Worm (Caenorhabditis elegans): ENCODE measurements around the gene selt-1.2.

- TF ChIP-seq egrh-3 (GFP tag; IDR thresholded peaks at IDR 0.05), result no peak
- TF ChIP-seq mes-4 (tag; optimal IDR thresholded peaks at IDR 0.05), result no peak
- TF ChIP-seq hmg-20 (GFP tag; IDR thresholded peaks at IDR 0.05), result no peak
- no peak for TF ChIP-seq nhr-120 (GFP tag; IDR thresholded peaks at IDR 0.05)
- TF ChIP-seq unc-62 (GFP tag; optimal IDR thresholded peaks at IDR 0.05), result no peak
Observed at ce11 chrV:10727651-10728050, 19.5 kb downstream of the selt-1.2 start.
